Fruit fly (Drosophila melanogaster) whole organism, prepupa: ENCODE measurements around the gene mthl12.
A peak's percentile ranks its signal among the peaks of the same experiment; 100 is the strongest.

Experiments used
- CG10669 ChIP-seq: fragments of 200-800 bp; sonication (Bioruptor generic); optimal IDR thresholded peaks from 3 replicates; lab custom pipeline; 2018; ENCODE audit warnings: missing biosample characterization, mild to moderate bottlenecking, missing genetic modification characterization, moderate library complexity
- CG15336 ChIP-seq: fragments of 200-800 bp; sonication (Bioruptor generic); IDR thresholded peaks from 2 replicates; pipeline ENCODE4 v1.3.6; 2022; ENCODE audit warnings: missing biosample characterization, missing genetic modification characterization
- CG1621 ChIP-seq: fragments of 200-800 bp; sonication (Bioruptor generic); optimal IDR thresholded peaks from 3 replicates; lab custom pipeline; 2018; ENCODE audit warnings: missing biosample characterization, mild to moderate bottlenecking, missing genetic modification characterization
- CG32006 ChIP-seq: fragments of 200-800 bp; sonication (Bioruptor generic); optimal IDR thresholded peaks from 3 replicates; lab custom pipeline; 2017; ENCODE audit warnings: missing biosample characterization, mild to moderate bottlenecking, missing genetic modification characterization
- CG34406 ChIP-seq: fragments of 200-800 bp; sonication (Bioruptor generic); optimal IDR thresholded peaks from 3 replicates; lab custom pipeline; 2016; ENCODE audit warnings: missing biosample characterization, missing genetic modification characterization
- CG3919 ChIP-seq: fragments of 200-800 bp; sonication (Bioruptor generic); optimal IDR thresholded peaks from 3 replicates; lab custom pipeline; 2016; ENCODE audit warnings: missing biosample characterization, missing genetic modification characterization
- CG4318 ChIP-seq: fragments of 200-800 bp; sonication (Bioruptor generic); optimal IDR thresholded peaks from 3 replicates; lab custom pipeline; 2017; ENCODE audit warnings: missing biosample characterization, mild to moderate bottlenecking, missing genetic modification characterization
- CG6792 ChIP-seq: fragments of 200-800 bp; sonication (Bioruptor generic); optimal IDR thresholded peaks from 3 replicates; lab custom pipeline; 2016; ENCODE audit warnings: missing biosample characterization, missing genetic modification characterization
- CG6808 ChIP-seq: fragments of 200-800 bp; sonication (Bioruptor generic); optimal IDR thresholded peaks from 3 replicates; lab custom pipeline; 2017; ENCODE audit warnings: missing biosample characterization, missing genetic modification characterization, mild to moderate bottlenecking, moderate library complexity, missing genetic modification reagents
- CG8119 ChIP-seq: fragments of 200-800 bp; sonication (Bioruptor generic); IDR thresholded peaks from 3 replicates; pipeline ENCODE4 v1.3.6; 2022; ENCODE audit warnings: missing biosample characterization, missing genetic modification characterization
- CG8319 ChIP-seq: fragments of 200-800 bp; sonication (Bioruptor generic); optimal IDR thresholded peaks from 3 replicates; lab custom pipeline; 2016; ENCODE audit warnings: missing biosample characterization, missing genetic modification characterization
- CG8632 ChIP-seq: fragments of 200-800 bp; sonication (Bioruptor generic); optimal IDR thresholded peaks from 3 replicates; lab custom pipeline; 2016; ENCODE audit warnings: missing biosample characterization, missing genetic modification characterization
- CG9139 ChIP-seq: fragments of 200-800 bp; sonication (Bioruptor generic); optimal IDR thresholded peaks from 3 replicates; lab custom pipeline; 2017; ENCODE audit warnings: missing biosample characterization, mild to moderate bottlenecking, missing genetic modification characterization
- Ets96B ChIP-seq: fragments of 200-800 bp; optimal IDR thresholded peaks from 2 replicates; lab custom pipeline; 2019; ENCODE audit warnings: missing biosample characterization, mild to moderate bottlenecking, missing genetic modification characterization, moderate library complexity
- Met ChIP-seq: fragments of 200-800 bp; sonication (Bioruptor generic); optimal IDR thresholded peaks from 3 replicates; lab custom pipeline; 2016; ENCODE audit warnings: missing biosample characterization, missing genetic modification characterization
- Sox102F ChIP-seq: fragments of 200-800 bp; sonication (Bioruptor generic); optimal IDR thresholded peaks from 2 replicates; lab custom pipeline; 2016; ENCODE audit warnings: missing biosample characterization, mild to moderate bottlenecking, missing genetic modification characterization
- Sox14 ChIP-seq: fragments of 200-800 bp; sonication (Bioruptor generic); optimal IDR thresholded peaks from 3 replicates; lab custom pipeline; 2016; ENCODE audit warnings: missing biosample characterization, missing genetic modification characterization
- Sox15 ChIP-seq: fragments of 200-800 bp; sonication (Bioruptor generic); optimal IDR thresholded peaks from 3 replicates; lab custom pipeline; 2016; ENCODE audit warnings: missing biosample characterization, missing genetic modification characterization
- achi ChIP-seq: fragments of 200-800 bp; sonication (Bioruptor generic); optimal IDR thresholded peaks from 3 replicates; lab custom pipeline; 2016; ENCODE audit warnings: missing biosample characterization, missing genetic modification characterization
- acj6 ChIP-seq: fragments of 200-800 bp; sonication (Bioruptor generic); optimal IDR thresholded peaks from 3 replicates; lab custom pipeline; 2016; ENCODE audit warnings: missing biosample characterization, missing genetic modification characterization
- dsx ChIP-seq: fragments of 200-800 bp; optimal IDR thresholded peaks from 3 replicates; lab custom pipeline; 2019; ENCODE audit warnings: missing biosample characterization, mild to moderate bottlenecking, missing genetic modification characterization, moderate library complexity; ENCODE audit not compliant: poor library complexity, severe bottlenecking
- eg ChIP-seq: fragments of 200-800 bp; sonication (Bioruptor generic); IDR thresholded peaks from 3 replicates; pipeline ENCODE4 v1.3.6; 2022; ENCODE audit warnings: missing biosample characterization, missing genetic modification characterization
- esn ChIP-seq: fragments of 200-800 bp; sonication (Bioruptor generic); optimal IDR thresholded peaks from 2 replicates; lab custom pipeline; 2016; ENCODE audit warnings: missing biosample characterization, mild to moderate bottlenecking, missing genetic modification characterization, moderate library complexity
- fkh ChIP-seq: fragments of 200-800 bp; sonication (Bioruptor generic); optimal IDR thresholded peaks from 3 replicates; lab custom pipeline; 2017; ENCODE audit warnings: missing biosample characterization, mild to moderate bottlenecking, missing genetic modification characterization, moderate library complexity
- lz ChIP-seq: fragments of 200-800 bp; sonication (Bioruptor generic); optimal IDR thresholded peaks from 3 replicates; lab custom pipeline; 2016; ENCODE audit warnings: missing biosample characterization, missing genetic modification characterization
- salr ChIP-seq, 2 experiments: fragments of 200-800 bp; sonication (Bioruptor generic); optimal IDR thresholded peaks; 3 replicates each; lab custom pipeline; 2016 to 2018; ENCODE audit warnings: missing biosample characterization in 2 of 2, missing genetic modification characterization in 2 of 2, mild to moderate bottlenecking in 1 of 2
- ss ChIP-seq, 2 experiments: fragments of 200-800 bp; sonication (Bioruptor generic); optimal IDR thresholded peaks; 2 replicates in 1 of 2; 3 replicates in 1 of 2; lab custom pipeline; 2017 to 2018; ENCODE audit warnings: mild to moderate bottlenecking in 2 of 2, missing biosample characterization in 2 of 2, missing genetic modification characterization in 2 of 2, moderate library complexity in 1 of 2
- svp ChIP-seq: fragments of 200-800 bp; sonication (Bioruptor generic); peaks from one replicate; lab custom pipeline; 2016; ENCODE audit warnings: missing biosample characterization, missing genetic modification characterization
- topi ChIP-seq: fragments of 200-800 bp; sonication (Bioruptor generic); optimal IDR thresholded peaks from 3 replicates; lab custom pipeline; 2016; ENCODE audit warnings: missing biosample characterization, missing genetic modification characterization

mthl12 gene

dm6 chr3R:13382656-13383142 lies 29.2 kb downstream of the mthl12 start:
- TF ChIP-seq CG8319 (GFP tag; lab: Kevin White, UChicago) (no peak), CG1621 (tag; lab: Kevin White, UChicago) (peak; percentile 56), Sox14 (GFP tag; lab: Kevin White, UChicago) (peak; percentile 3), CG10669 (GFP tag; lab: Kevin White, UChicago) (no peak), CG15336 (GFP tag; lab: Robert Waterston, UW) (peak; percentile 63; the same call in 1 of the 2 replicates), esn (GFP tag; lab: Kevin White, UChicago) (peak; percentile 1), dsx (GFP tag; lab: Kevin White, UChicago) (no peak)

dm6 chr3R:13385105-13385504 lies 31.6 kb downstream of the mthl12 start:
- no peak for TF ChIP-seq CG9139
- TF ChIP-seq eg: no peak
- no peak for TF ChIP-seq CG6792
- TF ChIP-seq CG8632 (GFP tag; lab: Kevin White, UChicago): no peak
- no peak for TF ChIP-seq fkh
- TF ChIP-seq ss (GFP tag; optimal IDR thresholded peaks at IDR 0.05; lab: Kevin White, UChicago): no peak
- no peak for TF ChIP-seq lz (GFP tag; lab: Kevin White, UChicago)
- TF ChIP-seq achi (GFP tag; lab: Kevin White, UChicago): no peak
- no peak for TF ChIP-seq CG1621 (tag; lab: Kevin White, UChicago)
- no peak for TF ChIP-seq Sox15 (GFP tag; lab: Kevin White, UChicago)
- TF ChIP-seq CG6808 (GFP tag; lab: Kevin White, UChicago): no peak
- TF ChIP-seq Met: no peak
- TF ChIP-seq, all 60 proteins: peak for 0

- no peak for TF ChIP-seq CG4318 (GFP tag; lab: Kevin White, UChicago)
- TF ChIP-seq esn (GFP tag; lab: Kevin White, UChicago): peak; percentile 2
- peak; percentile 78 for TF ChIP-seq CG1621 (tag; lab: Kevin White, UChicago)
These were observed 34.8 kb downstream of the mthl12 start, which contains the start of gene CG9799 for dm6 chr3R:13388160-13388870. CG9799 (minus strand) TSS chr3R:13388709.

- TF ChIP-seq svp (GFP tag; lab: Kevin White, UChicago): peak; percentile 96
- no peak for TF ChIP-seq CG34406
These were observed 37.0 kb downstream of the mthl12 start for dm6 chr3R:13390490-13390889.

- TF ChIP-seq CG32006 (GFP tag; lab: Kevin White, UChicago) (no peak), CG8119 (GFP tag; lab: Robert Waterston, UW) (no peak), Sox102F (GFP tag; lab: Kevin White, UChicago) (no peak), CG3919 (no peak), salr (GFP tag; optimal IDR thresholded peaks at IDR 0.05; lab: Kevin White, UChicago) (no peak), fkh (no peak), acj6 (no peak), svp (GFP tag; lab: Kevin White, UChicago) (peak; percentile 96)
These were observed 39.5 kb downstream of the mthl12 start for dm6 chr3R:13393009-13393408.

dm6 chr3R:13395133-13395532 lies 41.7 kb downstream of the mthl12 start, which contains the start of gene CCHa2:
CCHa2 (minus strand) TSS chr3R:13395197.
- TF ChIP-seq Ets96B (tag; lab: Kevin White, UChicago): no peak
- no peak for TF ChIP-seq topi (GFP tag; lab: Kevin White, UChicago)
- TF ChIP-seq, all 60 proteins: peak for 0
